Worm (Caenorhabditis elegans) whole organism, early embryonic: ENCODE results near the gene K10D2.5.

Source experiments
- B0310.2 ChIP-seq: sonication (generic microtip); optimal IDR thresholded peaks from 2 replicates; lab custom pipeline; 2016; ENCODE audit warnings: mild to moderate bottlenecking, missing genetic modification characterization, missing compliant biosample characterization
- ama-1 ChIP-seq: fragments of 150-350 bp; optimal IDR thresholded peaks from 2 replicates; lab custom pipeline; 2014
- ets-7 ChIP-seq: sonication (generic microtip); optimal IDR thresholded peaks from 2 replicates; lab custom pipeline; 2016; ENCODE audit warnings: missing genotype, missing genetic modification characterization, missing compliant biosample characterization
- flt-1 ChIP-seq: fragments of 200-800 bp; sonication (Bioruptor generic); IDR thresholded peaks from 2 replicates; pipeline ENCODE4 v1.3.6; 2022; ENCODE audit warnings: missing genetic modification characterization, missing compliant biosample characterization
- hmbx-1 ChIP-seq: sonication (generic microtip); optimal IDR thresholded peaks from 2 replicates; lab custom pipeline; 2016; ENCODE audit warnings: mild to moderate bottlenecking, missing genetic modification characterization, missing compliant biosample characterization
- hmg-4 ChIP-seq: fragments of 200-800 bp; sonication (Bioruptor generic); optimal IDR thresholded peaks from 2 replicates; lab custom pipeline; 2018; ENCODE audit warnings: mild to moderate bottlenecking, missing genetic modification characterization, missing compliant biosample characterization
- hnd-1 ChIP-seq: sonication (generic microtip); optimal IDR thresholded peaks from 2 replicates; lab custom pipeline; 2016; ENCODE audit warnings: missing genetic modification characterization, missing compliant biosample characterization
- sea-1 ChIP-seq: fragments of 200-800 bp; sonication (Bioruptor generic); conservative IDR thresholded peaks from 2 replicates; pipeline ENCODE4 v1.3.6; 2022; ENCODE audit warnings: missing genetic modification characterization, missing compliant biosample characterization
- tbx-37 ChIP-seq: fragments of 200-800 bp; sonication (Bioruptor generic); conservative IDR thresholded peaks from 2 replicates; pipeline ENCODE4 v1.3.6; 2022; ENCODE audit warnings: missing genetic modification reagents, missing genetic modification characterization, missing compliant biosample characterization

ce11 chrIII:5155393-5155792 lies 17.1 kb upstream of the K10D2.5 start:
- no peak for TF ChIP-seq ama-1 (lab: Kevin White, UChicago)
- no peak for TF ChIP-seq ets-7 (tag; lab: Kevin White, UChicago)
- no peak for TF ChIP-seq hnd-1 (tag; lab: Kevin White, UChicago)
- no peak for TF ChIP-seq sea-1
- TF ChIP-seq hmg-4 (GFP tag; lab: Kevin White, UChicago) = no peak
- TF ChIP-seq hmbx-1 (tag; lab: Kevin White, UChicago) = no peak
- no peak for TF ChIP-seq tbx-37 (GFP tag; lab: Robert Waterston, UW)
- TF ChIP-seq B0310.2 (tag; lab: Kevin White, UChicago) = no peak
- TF ChIP-seq flt-1 = no peak
